Worm (Caenorhabditis elegans) whole organism, young adult: Measurements from ENCODE around the gene unk-1.

Experiments
- F22D6.2 ChIP-seq: sonication (generic microtip); optimal IDR thresholded peaks from 2 replicates; lab custom pipeline; 2016; ENCODE audit warnings: mild to moderate bottlenecking, missing genetic modification characterization, missing compliant biosample characterization
- F23B12.7 ChIP-seq: sonication (generic microtip); optimal IDR thresholded peaks from 2 replicates; lab custom pipeline; 2017; ENCODE audit warnings: missing genetic modification characterization, mild to moderate bottlenecking, missing compliant biosample characterization, antibody characterized with exemption, moderate library complexity; ENCODE audit not compliant: insufficient read depth
- F37B4.10 ChIP-seq: fragments of 200-800 bp; sonication (Bioruptor generic); IDR thresholded peaks from 2 replicates; pipeline ENCODE4 v1.3.6; 2022; ENCODE audit warnings: missing genetic modification characterization, missing compliant biosample characterization
- F49E8.2 ChIP-seq: sonication (generic microtip); optimal IDR thresholded peaks from 3 replicates; lab custom pipeline; 2017; ENCODE audit warnings: missing genetic modification characterization, mild to moderate bottlenecking, missing compliant biosample characterization, antibody characterized with exemption, moderate library complexity; ENCODE audit not compliant: insufficient read depth
- F57A8.1 ChIP-seq: fragments of 200-800 bp; sonication (Bioruptor generic); optimal IDR thresholded peaks from 2 replicates; lab custom pipeline; 2018; ENCODE audit warnings: mild to moderate bottlenecking, missing genetic modification characterization, moderate library complexity, missing compliant biosample characterization
- K11D2.4 ChIP-seq: fragments of 200-800 bp; sonication (Bioruptor generic); IDR thresholded peaks from 2 replicates; pipeline ENCODE4 v1.3.6; 2022; ENCODE audit warnings: missing genetic modification reagents, missing genetic modification characterization, missing compliant biosample characterization
- T07F8.4 ChIP-seq: sonication (generic microtip); optimal IDR thresholded peaks from 2 replicates; lab custom pipeline; 2016; ENCODE audit warnings: mild to moderate bottlenecking, missing genetic modification characterization, moderate library complexity, missing compliant biosample characterization
- T26A5.8 ChIP-seq: sonication (generic microtip); optimal IDR thresholded peaks from 2 replicates; lab custom pipeline; 2016; ENCODE audit warnings: missing genetic modification characterization, missing compliant biosample characterization
- Y56A3A.18 ChIP-seq: fragments of 200-800 bp; sonication (Bioruptor generic); IDR thresholded peaks from 2 replicates; pipeline ENCODE4 v1.3.6; 2022; ENCODE audit warnings: missing genetic modification reagents, missing genetic modification characterization, missing compliant biosample characterization
- Y79H2A.3 ChIP-seq: fragments of 200-800 bp; sonication (Bioruptor generic); conservative IDR thresholded peaks from 2 replicates; pipeline ENCODE4 v1.3.6; 2022; ENCODE audit warnings: missing genetic modification reagents, missing genetic modification characterization, missing compliant biosample characterization
- ZK185.1 ChIP-seq: sonication (generic microtip); optimal IDR thresholded peaks from 2 replicates; lab custom pipeline; 2016; ENCODE audit warnings: mild to moderate bottlenecking, missing genetic modification characterization, missing compliant biosample characterization; ENCODE audit not compliant: poor library complexity, severe bottlenecking
- atf-7 ChIP-seq: sonication (generic microtip); optimal IDR thresholded peaks from 2 replicates; lab custom pipeline; 2017; ENCODE audit warnings: mild to moderate bottlenecking, missing genetic modification characterization, missing compliant biosample characterization
- athp-1 ChIP-seq: sonication (generic microtip); optimal IDR thresholded peaks from 2 replicates; lab custom pipeline; 2017; ENCODE audit warnings: mild to moderate bottlenecking, missing genetic modification characterization, missing compliant biosample characterization
- bed-2 ChIP-seq: fragments of 200-800 bp; sonication (Bioruptor generic); IDR thresholded peaks from 2 replicates; pipeline ENCODE4 v1.3.6; 2022; ENCODE audit warnings: missing genetic modification reagents, missing genetic modification characterization, missing compliant biosample characterization
- ceh-100 ChIP-seq: fragments of 200-800 bp; sonication (Bioruptor generic); IDR thresholded peaks from 2 replicates; pipeline ENCODE4 v1.3.6; 2022; ENCODE audit warnings: missing genetic modification reagents, missing genetic modification characterization, missing compliant biosample characterization
- ceh-40 ChIP-seq: fragments of 200-800 bp; sonication (Bioruptor generic); IDR thresholded peaks from 2 replicates; pipeline ENCODE4 v1.3.6; 2022; ENCODE audit warnings: missing genetic modification characterization, missing compliant biosample characterization
- die-1 ChIP-seq: sonication (generic microtip); optimal IDR thresholded peaks from 2 replicates; lab custom pipeline; 2016; ENCODE audit warnings: missing genotype, mild to moderate bottlenecking, missing genetic modification characterization, missing compliant biosample characterization
- efl-1 ChIP-seq: fragments of 150-350 bp; optimal IDR thresholded peaks from 2 replicates; lab custom pipeline; 2014; ENCODE audit warnings: missing biosample characterization, missing genetic modification reagents, missing genetic modification characterization
- egl-44 ChIP-seq: fragments of 200-800 bp; sonication (Bioruptor generic); IDR thresholded peaks from 2 replicates; pipeline ENCODE4 v1.3.6; 2022; ENCODE audit warnings: missing genetic modification reagents, missing genetic modification characterization, missing compliant biosample characterization
- fkh-3 ChIP-seq: sonication (generic microtip); optimal IDR thresholded peaks from 2 replicates; lab custom pipeline; 2016; ENCODE audit warnings: mild to moderate bottlenecking, missing genetic modification characterization, missing compliant biosample characterization
- hlh-26 ChIP-seq: fragments of 200-800 bp; sonication (Bioruptor generic); conservative IDR thresholded peaks from 2 replicates; pipeline ENCODE4 v1.3.6; 2022; ENCODE audit warnings: missing genetic modification reagents, missing genetic modification characterization, missing compliant biosample characterization
- hrde-1 ChIP-seq: sonication (generic microtip); optimal IDR thresholded peaks from 2 replicates; lab custom pipeline; 2016; ENCODE audit warnings: missing genetic modification characterization, mild to moderate bottlenecking, missing compliant biosample characterization, moderate library complexity, missing genotype, missing genetic modification reagents, borderline replicate concordance
- lag-1 ChIP-seq: fragments of 200-800 bp; sonication (Bioruptor generic); IDR thresholded peaks from 2 replicates; pipeline ENCODE4 v1.3.6; 2022; ENCODE audit warnings: missing genetic modification reagents, missing genetic modification characterization, missing compliant biosample characterization
- let-526 ChIP-seq: fragments of 200-800 bp; sonication (Bioruptor generic); IDR thresholded peaks from 2 replicates; pipeline ENCODE4 v1.3.6; 2022; ENCODE audit warnings: missing genetic modification reagents, missing genetic modification characterization, missing compliant biosample characterization
- lin-26 ChIP-seq: fragments of 200-800 bp; sonication (Bioruptor generic); IDR thresholded peaks from 2 replicates; pipeline ENCODE4 v1.3.6; 2022; ENCODE audit warnings: missing genetic modification reagents, missing genetic modification characterization, missing compliant biosample characterization
- lin-40 ChIP-seq: sonication (generic microtip); optimal IDR thresholded peaks from 2 replicates; lab custom pipeline; 2016; ENCODE audit warnings: missing genetic modification characterization, mild to moderate bottlenecking, missing compliant biosample characterization, missing genotype, missing genetic modification reagents
- madf-3 ChIP-seq: fragments of 200-800 bp; sonication (Bioruptor generic); IDR thresholded peaks from 2 replicates; pipeline ENCODE4 v1.3.6; 2022; ENCODE audit warnings: missing genetic modification reagents, missing genetic modification characterization, missing compliant biosample characterization
- mcd-1 ChIP-seq: fragments of 200-800 bp; sonication (Bioruptor generic); IDR thresholded peaks from 2 replicates; pipeline ENCODE4 v1.3.6; 2022; ENCODE audit warnings: missing genetic modification reagents, missing genetic modification characterization, missing compliant biosample characterization
- nhr-80 ChIP-seq: sonication (generic microtip); optimal IDR thresholded peaks from 2 replicates; lab custom pipeline; 2016; ENCODE audit warnings: missing genetic modification characterization, missing compliant biosample characterization
- repo-1 ChIP-seq: sonication (generic microtip); optimal IDR thresholded peaks from 2 replicates; lab custom pipeline; 2017; ENCODE audit warnings: mild to moderate bottlenecking, missing genetic modification characterization, missing compliant biosample characterization
- rpc-1 ChIP-seq, 2 experiments: fragments of 150-350 bp in 1 of 2; sonication (generic microtip) in 1 of 2; optimal IDR thresholded peaks; 2 replicates each; lab custom pipeline; 2014 to 2018; ENCODE audit warnings: missing biosample characterization in 1 of 2, missing genetic modification characterization in 1 of 2, missing genetic modification reagents in 1 of 2, missing genotype in 1 of 2
- snpc-4 ChIP-seq, 5 experiments: fragments of 150-350 bp in 1 of 5; sonication (generic microtip) in 4 of 5; optimal IDR thresholded peaks; 2 replicates each; lab custom pipeline; 2014 to 2018; ENCODE audit warnings: missing genetic modification characterization in 5 of 5, missing biosample characterization in 3 of 5, antibody characterized with exemption in 2 of 5, mild to moderate bottlenecking in 2 of 5, missing compliant biosample characterization in 2 of 5, missing genotype in 2 of 5, moderate library complexity in 2 of 5, missing genetic modification reagents in 1 of 5
- somi-1 ChIP-seq: fragments of 200-800 bp; sonication (Bioruptor generic); optimal IDR thresholded peaks from 2 replicates; lab custom pipeline; 2018; ENCODE audit warnings: mild to moderate bottlenecking, missing genetic modification characterization, missing compliant biosample characterization
- tbx-9 ChIP-seq: sonication (generic microtip); optimal IDR thresholded peaks from 2 replicates; lab custom pipeline; 2016; ENCODE audit warnings: borderline replicate concordance, missing genetic modification characterization, inconsistent platforms, missing compliant biosample characterization
- tlf-1 ChIP-seq: fragments of 200-800 bp; sonication (Bioruptor generic); optimal IDR thresholded peaks from 2 replicates; lab custom pipeline; 2018; ENCODE audit warnings: mild to moderate bottlenecking, missing genetic modification characterization, missing compliant biosample characterization
- ztf-22 ChIP-seq: fragments of 200-800 bp; sonication (Bioruptor generic); optimal IDR thresholded peaks from 2 replicates; lab custom pipeline; 2018; ENCODE audit warnings: mild to moderate bottlenecking, missing genetic modification characterization, moderate library complexity, missing compliant biosample characterization
- ztf-26 ChIP-seq: sonication (generic microtip); optimal IDR thresholded peaks from 2 replicates; lab custom pipeline; 2017; ENCODE audit warnings: missing genetic modification characterization, missing compliant biosample characterization
- ztf-28 ChIP-seq: fragments of 200-800 bp; sonication (Bioruptor generic); IDR thresholded peaks from 2 replicates; pipeline ENCODE4 v1.3.6; 2022; ENCODE audit warnings: missing genetic modification reagents, missing genetic modification characterization, missing compliant biosample characterization
- ztf-3 ChIP-seq: fragments of 200-800 bp; sonication (Bioruptor generic); optimal IDR thresholded peaks from 2 replicates; lab custom pipeline; 2018; ENCODE audit warnings: mild to moderate bottlenecking, missing genetic modification characterization, missing compliant biosample characterization

The unk-1 gene

ce11 chrX:7986892-7987291, 27.9 kb upstream of the unk-1 start (continued):
- TF ChIP-seq ztf-28 (GFP tag; lab: Robert Waterston, UW), result no peak
- 0 out of 2 replicates have a peak, but pooled peaks have one; percentile 14 for TF ChIP-seq mcd-1 (GFP tag; lab: Robert Waterston, UW)
- TF ChIP-seq bed-2 (GFP tag; lab: Robert Waterston, UW), result no peak
- no peak for TF ChIP-seq ceh-100 (GFP tag; lab: Robert Waterston, UW)
- TF ChIP-seq atf-7 (tag; lab: Kevin White, UChicago), result peak; percentile 26
- TF ChIP-seq ZK185.1 (tag; lab: Kevin White, UChicago), result no peak
- TF ChIP-seq Y79H2A.3, result no peak
- no peak for TF ChIP-seq snpc-4 (GFP tag; optimal IDR thresholded peaks at IDR 0.05; lab: Kevin White, UChicago)
- no peak for TF ChIP-seq snpc-4 (tag; optimal IDR thresholded peaks at IDR 0.05; lab: Kevin White, UChicago)
- TF ChIP-seq somi-1 (GFP tag; lab: Kevin White, UChicago), result peak; percentile 67
- no peak for TF ChIP-seq tbx-9 (tag; lab: Kevin White, UChicago)
- TF ChIP-seq nhr-80 (tag; lab: Kevin White, UChicago), result peak; percentile 43
- peak; percentile 40 for TF ChIP-seq ztf-22 (GFP tag; lab: Kevin White, UChicago)
- 0 out of 2 replicates have a peak, but pooled peaks have one; percentile 45 for TF ChIP-seq ceh-40 (GFP tag; lab: Robert Waterston, UW)
- TF ChIP-seq K11D2.4 (GFP tag; lab: Robert Waterston, UW), result peak; percentile 53; the same call in 1 of the 2 replicates
- no peak for TF ChIP-seq athp-1 (tag; lab: Kevin White, UChicago)
- TF ChIP-seq repo-1 (tag; lab: Kevin White, UChicago), result peak; percentile 14
- peak; percentile 40; the same call in 1 of the 2 replicates for TF ChIP-seq lin-26 (GFP tag; lab: Robert Waterston, UW)

ce11 chrX:7988457-7988856, 26.3 kb upstream of the unk-1 start:
- TF ChIP-seq madf-3 (GFP tag; lab: Robert Waterston, UW) (peak; percentile 59; the same call in 1 of the 2 replicates), let-526 (GFP tag; lab: Robert Waterston, UW) (no peak)

ce11 chrX:7989155-7989554, 25.6 kb upstream of the unk-1 start:
- TF ChIP-seq ztf-3 (GFP tag; lab: Kevin White, UChicago), result peak; percentile 12
- TF ChIP-seq efl-1 (GFP tag; lab: Kevin White, UChicago), result no peak
- no peak for TF ChIP-seq F57A8.1 (GFP tag; lab: Kevin White, UChicago)
- peak; percentile 39 for TF ChIP-seq ztf-26

ce11 chrX:7990282-7990681, 24.5 kb upstream of the unk-1 start:
- TF ChIP-seq ztf-26 (peak; percentile 67), fkh-3 (no peak), somi-1 (GFP tag; lab: Kevin White, UChicago) (peak; percentile 8), hlh-26 (GFP tag; lab: Robert Waterston, UW) (no peak), lin-40 (peak; percentile 71)

- TF ChIP-seq F22D6.2 (tag; lab: Kevin White, UChicago) (no peak), lin-40 (no peak)
Measured at ce11 chrX:7992102-7992501, 22.7 kb upstream of the unk-1 start.

ce11 chrX:7994486-7994885, 20.3 kb upstream of the unk-1 start:
- TF ChIP-seq die-1 (tag; lab: Kevin White, UChicago), result no peak
- no peak for TF ChIP-seq rpc-1 (optimal IDR thresholded peaks at IDR 0.05; lab: Kevin White, UChicago)
- TF ChIP-seq rpc-1 (tag; optimal IDR thresholded peaks at IDR 0.05; lab: Kevin White, UChicago), result no peak
- no peak for TF ChIP-seq F37B4.10 (GFP tag; lab: Robert Waterston, UW)
- no peak for TF ChIP-seq madf-3 (GFP tag; lab: Robert Waterston, UW)
- no peak for TF ChIP-seq Y56A3A.18
- no peak for TF ChIP-seq F23B12.7
- no peak for TF ChIP-seq T07F8.4
- TF ChIP-seq hrde-1, result no peak
- TF ChIP-seq lag-1 (GFP tag; lab: Robert Waterston, UW), result no peak
- no peak for TF ChIP-seq T26A5.8 (tag; lab: Kevin White, UChicago)
- no peak for TF ChIP-seq egl-44 (GFP tag; lab: Robert Waterston, UW)
- TF ChIP-seq lin-40, result no peak
- no peak for TF ChIP-seq F49E8.2 (tag; lab: Kevin White, UChicago)
- no peak for TF ChIP-seq tlf-1 (GFP tag; lab: Kevin White, UChicago)
